Fruit fly (Drosophila melanogaster) whole organism, embryonic: ENCODE results near the gene CG8112.
A peak's percentile ranks its signal among the peaks of the same experiment; 100 is the strongest.

Experiments used
- Atf3 ChIP-seq: fragments of 200-800 bp; sonication (Bioruptor generic); optimal IDR thresholded peaks from 3 replicates; lab custom pipeline; 2016; ENCODE audit warnings: missing biosample characterization, missing genetic modification characterization
- Blimp-1 ChIP-seq: fragments of 200-800 bp; sonication (Bioruptor generic); optimal IDR thresholded peaks from 3 replicates; lab custom pipeline; 2018; ENCODE audit warnings: missing biosample characterization, missing genetic modification characterization, mild to moderate bottlenecking, moderate library complexity, missing genetic modification reagents
- C15 ChIP-seq: fragments of 200-800 bp; sonication (Bioruptor generic); IDR thresholded peaks from 3 replicates; pipeline ENCODE4 v1.3.6; 2022; ENCODE audit warnings: missing biosample characterization, missing genetic modification characterization
- CG10366 ChIP-seq: fragments of 200-800 bp; sonication (Bioruptor generic); IDR thresholded peaks from 2 replicates; pipeline ENCODE4 v1.3.6; 2022; ENCODE audit warnings: missing biosample characterization, missing genetic modification characterization
- CG10543 ChIP-seq: fragments of 200-800 bp; sonication (Bioruptor generic); optimal IDR thresholded peaks from 3 replicates; lab custom pipeline; 2017; ENCODE audit warnings: missing biosample characterization, mild to moderate bottlenecking, missing genetic modification characterization, moderate library complexity
- CG11398 ChIP-seq: fragments of 200-800 bp; sonication (Bioruptor generic); optimal IDR thresholded peaks from 2 replicates; lab custom pipeline; 2016; ENCODE audit warnings: missing biosample characterization, missing genetic modification characterization
- CG12104 ChIP-seq: fragments of 200-800 bp; sonication (Bioruptor generic); optimal IDR thresholded peaks from 3 replicates; lab custom pipeline; 2016; ENCODE audit warnings: missing biosample characterization, missing genetic modification characterization
- CG12236 ChIP-seq: fragments of 200-800 bp; sonication (Bioruptor generic); optimal IDR thresholded peaks from 2 replicates; lab custom pipeline; 2016; ENCODE audit warnings: missing biosample characterization, missing genetic modification characterization
- CG13624 ChIP-seq: fragments of 200-800 bp; sonication (Bioruptor generic); optimal IDR thresholded peaks from 2 replicates; lab custom pipeline; 2016; ENCODE audit warnings: missing biosample characterization, missing genetic modification characterization
- CG13894 ChIP-seq: fragments of 200-800 bp; sonication (Bioruptor generic); optimal IDR thresholded peaks from 3 replicates; lab custom pipeline; 2018; ENCODE audit warnings: missing biosample characterization, mild to moderate bottlenecking, missing genetic modification characterization, moderate library complexity
- CG15011 ChIP-seq: fragments of 200-800 bp; sonication (Bioruptor generic); optimal IDR thresholded peaks from 3 replicates; lab custom pipeline; 2018; ENCODE audit warnings: missing biosample characterization, mild to moderate bottlenecking, missing genetic modification characterization
- CG16815 ChIP-seq: fragments of 200-800 bp; sonication (Bioruptor generic); optimal IDR thresholded peaks from 3 replicates; lab custom pipeline; 2017; ENCODE audit warnings: missing biosample characterization, mild to moderate bottlenecking, missing genetic modification characterization
- CG17829 ChIP-seq: fragments of 200-800 bp; optimal IDR thresholded peaks from 2 replicates; lab custom pipeline; 2019; ENCODE audit warnings: missing biosample characterization, mild to moderate bottlenecking, missing genetic modification characterization, moderate library complexity
- CG3065 ChIP-seq: fragments of 200-800 bp; sonication (Bioruptor generic); optimal IDR thresholded peaks from 2 replicates; lab custom pipeline; 2016; ENCODE audit warnings: missing biosample characterization, missing genetic modification characterization
- CG7357 ChIP-seq: fragments of 200-800 bp; sonication (Bioruptor generic); IDR thresholded peaks from 3 replicates; pipeline ENCODE4 v1.3.6; 2022; ENCODE audit warnings: missing biosample characterization, missing genetic modification characterization
- CG9876 ChIP-seq: fragments of 200-800 bp; sonication (Bioruptor generic); optimal IDR thresholded peaks from 2 replicates; lab custom pipeline; 2016; ENCODE audit warnings: missing biosample characterization, missing genetic modification characterization
- Dbx ChIP-seq: fragments of 200-800 bp; sonication (Bioruptor generic); IDR thresholded peaks from 3 replicates; pipeline ENCODE4 v1.3.6; 2022; ENCODE audit warnings: missing biosample characterization, missing genetic modification characterization
- Dp ChIP-seq: fragments of 200-800 bp; sonication (Bioruptor generic); optimal IDR thresholded peaks from 2 replicates; lab custom pipeline; 2018; ENCODE audit warnings: missing biosample characterization, mild to moderate bottlenecking, missing genetic modification characterization, moderate library complexity
- Ets65A ChIP-seq: fragments of 200-800 bp; sonication (Bioruptor generic); peaks from one replicate; lab custom pipeline; 2016; ENCODE audit warnings: missing biosample characterization, missing genetic modification characterization
- Fer3 ChIP-seq: fragments of 200-800 bp; sonication (Bioruptor generic); optimal IDR thresholded peaks from 2 replicates; lab custom pipeline; 2018; ENCODE audit warnings: missing biosample characterization, mild to moderate bottlenecking, missing genetic modification characterization, moderate library complexity
- HLHmδ ChIP-seq: fragments of 200-800 bp; sonication (Bioruptor generic); optimal IDR thresholded peaks from 2 replicates; lab custom pipeline; 2018; ENCODE audit warnings: missing biosample characterization, mild to moderate bottlenecking, missing genetic modification characterization, moderate library complexity
- MESR4 ChIP-seq: fragments of 200-800 bp; sonication (Bioruptor generic); optimal IDR thresholded peaks from 2 replicates; lab custom pipeline; 2018; ENCODE audit warnings: missing biosample characterization, mild to moderate bottlenecking, missing genetic modification characterization, moderate library complexity
- NC2β ChIP-seq: fragments of 200-800 bp; sonication (Bioruptor generic); optimal IDR thresholded peaks from 2 replicates; lab custom pipeline; 2016; ENCODE audit warnings: missing biosample characterization, missing genetic modification characterization
- Nf-YC ChIP-seq: fragments of 200-800 bp; optimal IDR thresholded peaks from 3 replicates; lab custom pipeline; 2019; ENCODE audit warnings: missing biosample characterization, mild to moderate bottlenecking, missing genetic modification characterization, moderate library complexity
- Rx ChIP-seq: fragments of 200-800 bp; sonication (Bioruptor generic); IDR thresholded peaks from 2 replicates; pipeline ENCODE4 v1.3.6; 2022; ENCODE audit warnings: missing biosample characterization, missing genetic modification characterization
- Sox102F ChIP-seq: fragments of 200-800 bp; sonication (Bioruptor generic); optimal IDR thresholded peaks from 2 replicates; lab custom pipeline; 2018; ENCODE audit warnings: missing biosample characterization, mild to moderate bottlenecking, missing genetic modification characterization, moderate library complexity
- Spps ChIP-seq: fragments of 200-800 bp; sonication (Bioruptor generic); optimal IDR thresholded peaks from 2 replicates; lab custom pipeline; 2018; ENCODE audit warnings: missing biosample characterization, mild to moderate bottlenecking, missing genetic modification characterization
- Xrp1 ChIP-seq: fragments of 200-800 bp; sonication (Bioruptor generic); IDR thresholded peaks from 2 replicates; pipeline ENCODE4 v1.3.6; 2022; ENCODE audit warnings: missing biosample characterization, missing genetic modification characterization
- amos ChIP-seq: fragments of 200-800 bp; sonication (Bioruptor generic); IDR thresholded peaks from 2 replicates; pipeline ENCODE4 v1.3.6; 2022; ENCODE audit warnings: missing biosample characterization, missing genetic modification characterization; ENCODE audit not compliant: partially characterized antibody
- ato ChIP-seq: fragments of 200-800 bp; sonication (Bioruptor generic); IDR thresholded peaks from 2 replicates; pipeline ENCODE4 v1.3.6; 2022; ENCODE audit warnings: missing biosample characterization, missing genetic modification characterization; ENCODE audit not compliant: partially characterized antibody
- cato ChIP-seq: fragments of 200-800 bp; sonication (Bioruptor generic); optimal IDR thresholded peaks from 2 replicates; lab custom pipeline; 2016; ENCODE audit warnings: missing biosample characterization, missing genetic modification characterization, borderline replicate concordance
- dmrt11E ChIP-seq: fragments of 200-800 bp; sonication (Bioruptor generic); optimal IDR thresholded peaks from 3 replicates; lab custom pipeline; 2018; ENCODE audit warnings: missing biosample characterization, mild to moderate bottlenecking, missing genetic modification characterization, moderate library complexity
- fd3F ChIP-seq: fragments of 200-800 bp; sonication (Bioruptor generic); optimal IDR thresholded peaks from 2 replicates; lab custom pipeline; 2018; ENCODE audit warnings: missing biosample characterization, mild to moderate bottlenecking, missing genetic modification characterization, moderate library complexity
- fd96Cb ChIP-seq: fragments of 200-800 bp; sonication (Bioruptor generic); optimal IDR thresholded peaks from 2 replicates; lab custom pipeline; 2018; ENCODE audit warnings: missing biosample characterization, mild to moderate bottlenecking, missing genetic modification characterization, moderate library complexity
- grn ChIP-seq: fragments of 200-800 bp; sonication (Bioruptor generic); optimal IDR thresholded peaks from 3 replicates; lab custom pipeline; 2017; ENCODE audit warnings: missing biosample characterization, missing genetic modification characterization
- lilli ChIP-seq: fragments of 200-800 bp; sonication (Bioruptor generic); optimal IDR thresholded peaks from 3 replicates; lab custom pipeline; 2016; ENCODE audit warnings: missing biosample characterization, missing genetic modification characterization
- lov ChIP-seq, 2 experiments: fragments of 200-800 bp in 1 of 2; fragments of >200 bp in 1 of 2; sonication (Bioruptor generic) in 1 of 2; IDR thresholded peaks in 1 of 2; optimal IDR thresholded peaks in 1 of 2; 2 replicates in 1 of 2; 3 replicates in 1 of 2; pipeline versions ENCODE4 v1.3.6 to Lab custom; 2017 to 2022; ENCODE audit warnings: missing biosample characterization in 1 of 2, missing genetic modification characterization in 1 of 2
- pho ChIP-seq: fragments of 200-800 bp; sonication (Bioruptor generic); optimal IDR thresholded peaks from 2 replicates; lab custom pipeline; 2016; ENCODE audit warnings: missing biosample characterization, missing genetic modification characterization
- run ChIP-seq: fragments of 200-800 bp; sonication (Bioruptor generic); optimal IDR thresholded peaks from 3 replicates; lab custom pipeline; 2018; ENCODE audit warnings: missing biosample characterization, mild to moderate bottlenecking, missing genetic modification characterization
- stc ChIP-seq: fragments of 200-800 bp; sonication (Bioruptor generic); IDR thresholded peaks from 2 replicates; pipeline ENCODE4 v1.3.6; 2022; ENCODE audit warnings: missing biosample characterization, missing genetic modification characterization
- tap ChIP-seq: fragments of 200-800 bp; optimal IDR thresholded peaks from 3 replicates; lab custom pipeline; 2019; ENCODE audit warnings: missing biosample characterization, mild to moderate bottlenecking, missing genetic modification characterization, moderate library complexity
- tin ChIP-seq: fragments of 200-800 bp; sonication (Bioruptor generic); optimal IDR thresholded peaks from 3 replicates; lab custom pipeline; 2016; ENCODE audit warnings: missing biosample characterization, missing genetic modification characterization
- tio ChIP-seq: fragments of 200-800 bp; sonication (Bioruptor generic); optimal IDR thresholded peaks from 2 replicates; lab custom pipeline; 2017; ENCODE audit warnings: missing biosample characterization, missing genetic modification characterization, inconsistent platforms
- tup ChIP-seq: fragments of 200-800 bp; sonication (Bioruptor generic); optimal IDR thresholded peaks from 2 replicates; lab custom pipeline; 2016; ENCODE audit warnings: missing biosample characterization, mild to moderate bottlenecking, missing genetic modification characterization, moderate library complexity
- zen ChIP-seq: fragments of 200-800 bp; sonication (Bioruptor generic); optimal IDR thresholded peaks from 3 replicates; lab custom pipeline; 2018; ENCODE audit warnings: missing biosample characterization, mild to moderate bottlenecking, missing genetic modification characterization, moderate library complexity

CG8112 gene

dm6 chr3R:8676560-8677000 lies 36.2 kb upstream of the CG8112 start, which contains the start of the genes Unc50, CG11755 and CG8043 (continued):
- TF ChIP-seq CG15011 (GFP tag; lab: Kevin White, UChicago) (peak; percentile 53), CG9876 (GFP tag; lab: Kevin White, UChicago) (peak; percentile 50), run (tag; lab: Kevin White, UChicago) (peak; percentile 26), CG13624 (peak; percentile 71), CG10366 (GFP tag; lab: Robert Waterston, UW) (peak; percentile 48; the same call in 1 of the 2 replicates), CG16815 (GFP tag; lab: Kevin White, UChicago) (peak; percentile 57), Fer3 (tag; lab: Kevin White, UChicago) (peak; percentile 70), tup (GFP tag; lab: Kevin White, UChicago) (peak; percentile 7), amos (peak; percentile 93), grn (GFP tag; lab: Kevin White, UChicago) (peak; percentile 100), CG3065 (GFP tag; lab: Kevin White, UChicago) (peak; percentile 48), fd96Cb (tag; lab: Kevin White, UChicago) (peak; percentile 66), tap (tag; lab: Kevin White, UChicago) (peak; percentile 68), C15 (peak; percentile 16; the same call in 1 of the 3 replicates), tio (GFP tag; lab: Kevin White, UChicago) (no peak), CG12104 (GFP tag; lab: Kevin White, UChicago) (peak; percentile 64), Sox102F (peak; percentile 67), CG11398 (GFP tag; lab: Kevin White, UChicago) (no peak), Rx (GFP tag; lab: Robert Waterston, UW) (peak; percentile 46; the same call in 1 of the 2 replicates), stc (no peak), lov (optimal IDR thresholded peaks at IDR 0.05; lab: Kevin White, UChicago) (no peak), lov (GFP tag; IDR thresholded peaks at IDR 0.05; lab: Robert Waterston, UW) (0 out of 3 replicates have a peak, but pooled peaks have one; percentile 11), CG10543 (GFP tag; lab: Kevin White, UChicago) (peak; percentile 78), Dp (GFP tag; lab: Kevin White, UChicago) (peak; percentile 30), CG13894 (tag; lab: Kevin White, UChicago) (no peak), CG17829 (peak; percentile 83), CG12236 (GFP tag; lab: Kevin White, UChicago) (peak; percentile 22), pho (GFP tag; lab: Kevin White, UChicago) (peak; percentile 71), lilli (GFP tag; lab: Kevin White, UChicago) (peak; percentile 91), Ets65A (GFP tag; lab: Kevin White, UChicago) (peak; percentile 93), Blimp-1 (GFP tag; lab: Kevin White, UChicago) (no peak), cato (GFP tag; lab: Kevin White, UChicago) (peak; percentile 44), Nf-YC (tag; lab: Kevin White, UChicago) (peak; percentile 71), Atf3 (GFP tag; lab: Kevin White, UChicago) (peak; percentile 23), fd3F (GFP tag; lab: Kevin White, UChicago) (peak; percentile 65), tin (GFP tag; lab: Kevin White, UChicago) (peak; percentile 77), dmrt11E (tag; lab: Kevin White, UChicago) (peak; percentile 77), ato (GFP tag; lab: Robert Waterston, UW) (peak; percentile 74; the same call in 1 of the 2 replicates), HLHmδ (GFP tag; lab: Kevin White, UChicago) (no peak), Spps (tag; lab: Kevin White, UChicago) (peak; percentile 48), Dbx (GFP tag; lab: Robert Waterston, UW) (peak; percentile 90), NC2β (GFP tag; lab: Kevin White, UChicago) (peak; percentile 48), MESR4 (GFP tag; lab: Kevin White, UChicago) (peak; percentile 8), zen (tag; lab: Kevin White, UChicago) (peak; percentile 83), Xrp1 (GFP tag; lab: Robert Waterston, UW) (peak; percentile 82), CG7357 (GFP tag; lab: Robert Waterston, UW) (peak; percentile 45; the same call in 1 of the 3 replicates)
